Worm (Caenorhabditis elegans) whole organism, young adult: ENCODE data around the gene cyp-25A2.

ENCODE experiments used
- akir-1 ChIP-seq: fragments of 200-800 bp; sonication (Bioruptor generic); optimal IDR thresholded peaks from 2 replicates; lab custom pipeline; 2018; ENCODE audit warnings: mild to moderate bottlenecking, missing genetic modification characterization, moderate library complexity, missing compliant biosample characterization
- him-1 ChIP-seq: sonication (generic microtip); optimal IDR thresholded peaks from 2 replicates; lab custom pipeline; 2016; ENCODE audit warnings: missing genotype, missing genetic modification reagents, missing genetic modification characterization, missing compliant biosample characterization
- nhr-90 ChIP-seq: sonication (generic microtip); optimal IDR thresholded peaks from 2 replicates; lab custom pipeline; 2016; ENCODE audit warnings: missing genotype, mild to moderate bottlenecking, missing genetic modification characterization, missing compliant biosample characterization
- unc-62 ChIP-seq: fragments of 150-350 bp; optimal IDR thresholded peaks from 2 replicates; lab custom pipeline; 2014; ENCODE audit warnings: missing biosample characterization, missing genetic modification reagents, missing genetic modification characterization

ce11 chrIII:3874492-3874891 lies 39.5 kb downstream of the cyp-25A2 start:
- TF ChIP-seq him-1 (tag; lab: Kevin White, UChicago) (no peak), unc-62 (no peak), akir-1 (GFP tag; lab: Kevin White, UChicago) (no peak), nhr-90 (tag; lab: Kevin White, UChicago) (no peak)
